Worm (Caenorhabditis elegans) whole organism, L4 larva: ENCODE results near the gene Y39A1A.9.

Experiments
- D1046.2 ChIP-seq: fragments of 200-800 bp; sonication (Bioruptor generic); IDR thresholded peaks from 2 replicates; pipeline ENCODE4 v1.3.6; 2022; ENCODE audit warnings: missing genetic modification characterization, missing compliant biosample characterization
- ama-1 ChIP-seq: fragments of 150-350 bp; optimal IDR thresholded peaks from 2 replicates; lab custom pipeline; 2014; ENCODE audit warnings: inconsistent platforms, mixed read lengths

- TF ChIP-seq D1046.2 (no peak), ama-1 (lab: Kevin White, UChicago) (no peak)
Observed at ce11 chrIII:10592074-10592473, 41.2 kb downstream of the Y39A1A.9 start.
